Fruit fly (Drosophila melanogaster): ENCODE data around the gene baz.

Gene baz

dm6 chrX:17178484-17178921 lies 18.7 kb downstream of the baz start:
- TF ChIP-seq CG8478 (optimal IDR thresholded peaks at IDR 0.05) (no peak), CTCF (optimal IDR thresholded peaks at IDR 0.05) (no peak)

dm6 chrX:17180523-17180922 lies 20.7 kb downstream of the baz start:
- no peak for TF ChIP-seq CG8478 (optimal IDR thresholded peaks at IDR 0.05)
- TF ChIP-seq CTCF (optimal IDR thresholded peaks at IDR 0.05): no peak

dm6 chrX:17181264-17182198 lies 21.7 kb downstream of the baz start:
- TF ChIP-seq CTCF (optimal IDR thresholded peaks at IDR 0.05) (no peak), CG8478 (optimal IDR thresholded peaks at IDR 0.05) (no peak)

DNA sequence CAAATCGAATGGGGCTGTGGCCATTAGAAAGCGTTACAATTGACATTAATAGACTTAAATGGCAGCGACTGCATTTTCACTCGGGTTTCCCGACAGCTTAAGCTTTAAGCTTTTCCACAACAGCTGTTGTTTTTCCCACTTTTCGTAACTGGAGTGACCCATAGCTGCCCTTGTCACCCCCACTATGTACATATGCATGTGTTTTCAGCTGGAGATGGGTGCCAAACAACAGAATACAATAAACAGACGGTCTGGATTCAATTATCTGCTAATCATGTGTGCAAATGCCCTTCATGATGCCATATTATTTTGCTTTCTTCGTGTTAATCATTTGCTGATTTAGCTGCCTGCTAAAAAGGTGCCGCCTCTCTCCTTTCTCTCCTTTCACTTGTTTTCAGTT lies 23.7 kb downstream of the baz start:
- TF ChIP-seq CG8478 (optimal IDR thresholded peaks at IDR 0.05): no peak
- TF ChIP-seq CTCF (optimal IDR thresholded peaks at IDR 0.05): no peak

dm6 chrX:17186432-17186831 lies 26.6 kb downstream of the baz start:
- TF ChIP-seq CG8478 (optimal IDR thresholded peaks at IDR 0.05) (no peak), CTCF (optimal IDR thresholded peaks at IDR 0.05) (no peak)

DNA sequence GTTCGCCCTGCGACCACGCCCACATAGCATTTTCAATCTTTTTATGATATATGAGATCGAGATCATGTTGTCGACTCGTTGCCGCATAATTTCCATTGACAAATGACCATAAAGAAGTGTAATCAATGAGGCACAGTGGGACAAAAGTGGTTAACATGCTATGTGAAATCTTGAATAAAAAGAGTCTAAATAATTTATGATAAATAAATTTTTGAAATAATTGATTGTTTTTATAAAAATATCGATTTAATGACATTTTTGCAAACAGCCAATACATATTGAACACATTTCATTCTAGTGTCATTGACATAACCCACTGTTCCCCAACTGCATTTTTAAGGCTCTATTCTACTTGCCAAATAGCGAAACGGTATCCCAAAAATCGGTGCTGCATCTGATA lies 27.7 kb downstream of the baz start:
- TF ChIP-seq CTCF (optimal IDR thresholded peaks at IDR 0.05) (no peak), CG8478 (optimal IDR thresholded peaks at IDR 0.05) (no peak)

dm6 chrX:17188167-17188566 lies 28.4 kb downstream of the baz start:
- TF ChIP-seq CG8478 (optimal IDR thresholded peaks at IDR 0.05) (no peak), CTCF (optimal IDR thresholded peaks at IDR 0.05) (no peak)

dm6 chrX:17202498-17203162 lies 42.8 kb downstream of the baz start, which contains the start of the genes TTLL1A and CG5070:
TTLL1A (minus strand) TSS chrX:17202598.
CG5070 (plus strand) TSS chrX:17203112.
- TF ChIP-seq CG8478 (optimal IDR thresholded peaks at IDR 0.05) (no peak), CTCF (optimal IDR thresholded peaks at IDR 0.05) (no peak)

DNA sequence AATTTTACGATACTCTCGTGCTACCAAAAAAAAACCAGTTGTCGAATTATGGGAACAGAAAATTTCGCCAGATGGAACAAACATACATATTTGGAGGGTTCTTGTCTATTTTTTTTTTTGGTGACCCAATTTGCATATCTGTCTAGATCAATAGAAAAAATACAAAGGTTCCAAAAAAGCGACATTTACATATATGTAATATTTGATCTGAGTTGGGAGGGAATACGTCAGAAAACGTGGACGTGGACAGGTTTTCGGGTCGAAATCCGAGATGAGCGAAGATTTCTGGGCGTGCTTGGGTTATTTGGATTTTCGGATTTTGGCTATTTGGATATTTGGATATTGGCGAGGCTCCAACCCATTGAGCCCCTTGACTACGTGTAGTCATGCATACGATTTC lies 45.2 kb downstream of the baz start:
- TF ChIP-seq CG8478 (optimal IDR thresholded peaks at IDR 0.05): no peak
- TF ChIP-seq CTCF (optimal IDR thresholded peaks at IDR 0.05): no peak

- TF ChIP-seq CTCF (optimal IDR thresholded peaks at IDR 0.05) (no peak), CG8478 (optimal IDR thresholded peaks at IDR 0.05) (no peak)
Measured at dm6 chrX:17206046-17206445, 46.2 kb downstream of the baz start, which contains the start of gene CG32564. CG32564 (plus strand) TSS chrX:17206407.

dm6 chrX:17207865-17208486 lies 48.2 kb downstream of the baz start, which contains the start of gene CG32563:
CG32563 (plus strand) TSS chrX:17208436.
- TF ChIP-seq CG8478 (optimal IDR thresholded peaks at IDR 0.05): no peak
- no peak for TF ChIP-seq CTCF (optimal IDR thresholded peaks at IDR 0.05)

DNA sequence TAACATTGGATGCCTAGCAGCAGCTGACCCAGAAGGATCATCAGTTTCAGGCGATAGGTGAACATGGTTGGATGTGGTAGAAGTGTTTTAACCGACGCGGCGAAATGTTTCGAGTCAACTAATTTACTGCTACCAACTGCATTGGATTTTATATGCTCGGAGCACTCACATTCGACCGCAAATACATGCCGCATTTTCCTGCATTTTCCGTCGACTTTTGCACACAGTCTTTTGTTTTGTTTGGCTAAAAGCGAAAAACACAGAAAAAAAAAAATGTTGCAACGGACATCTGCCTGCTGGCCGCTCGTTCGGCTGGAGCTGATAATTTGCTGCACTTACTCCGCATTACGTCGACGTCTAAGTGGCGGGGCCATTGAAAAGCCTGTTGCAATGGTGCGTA lies 50.1 kb downstream of the baz start, which contains the start of gene CG12995:
Gene CG12995, minus strand, starts transcription at position 101 of the 400 bp plus-strand sequence.
- no peak for TF ChIP-seq CG8478 (optimal IDR thresholded peaks at IDR 0.05)
- TF ChIP-seq CTCF (optimal IDR thresholded peaks at IDR 0.05): no peak

dm6 chrX:17212007-17212406 lies 52.2 kb downstream of the baz start, which contains the start of gene CG18258:
CG18258 (plus strand) TSS chrX:17212307.
- TF ChIP-seq CTCF (optimal IDR thresholded peaks at IDR 0.05): no peak
- no peak for TF ChIP-seq CG8478 (optimal IDR thresholded peaks at IDR 0.05)

DNA sequence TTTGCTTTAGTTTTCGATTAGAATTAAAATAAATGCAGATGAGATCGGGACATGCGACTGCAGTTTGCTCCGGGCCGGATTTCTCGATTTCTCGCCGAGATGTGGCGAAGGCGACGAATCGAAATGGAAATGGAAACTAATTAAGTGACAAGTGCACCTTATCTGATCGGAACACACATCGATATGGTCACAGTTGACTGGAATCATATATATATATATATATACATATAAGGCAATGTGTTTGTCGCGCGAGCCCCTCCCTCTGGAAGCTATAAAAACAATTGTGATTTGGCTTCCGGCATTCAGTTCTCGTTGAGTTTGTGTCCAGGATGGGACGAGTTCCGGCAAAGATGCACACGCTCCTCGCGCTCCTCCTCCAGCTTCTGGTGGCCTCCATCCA lies 55.2 kb downstream of the baz start, which contains the start of gene CG5162:
Gene CG5162, plus strand, starts transcription at position 301 of the 400 bp plus-strand sequence.
- no peak for TF ChIP-seq CG8478 (optimal IDR thresholded peaks at IDR 0.05)
- no peak for TF ChIP-seq CTCF (optimal IDR thresholded peaks at IDR 0.05)
